Worm (Caenorhabditis elegans): ENCODE results near the gene sri-36.
"Not testable (repeated sequence)": the region's sequence is repeated elsewhere in the genome, so short reads cannot be mapped to it uniquely, and the experiment has no call there.

sri-36 gene

ce11 chrII:2619148-2619547, 33.8 kb upstream of the sri-36 start, which contains the start of gene msrp-6:
TSS of gene msrp-6 (plus strand) at chrII:2619448.
- TF ChIP-seq hmbx-1 (tag; optimal IDR thresholded peaks at IDR 0.05); ama-1 (optimal IDR thresholded peaks at IDR 0.05); F13C5.2 (tag; optimal IDR thresholded peaks at IDR 0.05): not testable (repeated sequence)

ce11 chrII:2616634-2617033, 31.2 kb upstream of the sri-36 start, which contains the start of gene msrp-5:
TSS of gene msrp-5 (plus strand) at chrII:2616934.
- not testable (repeated sequence) for TF ChIP-seq hmbx-1 (tag; optimal IDR thresholded peaks at IDR 0.05); ama-1 (optimal IDR thresholded peaks at IDR 0.05); F13C5.2 (tag; optimal IDR thresholded peaks at IDR 0.05)

ce11 chrII:2612278-2612677, 26.9 kb upstream of the sri-36 start, which contains the start of gene D2062.13:
TSS of gene D2062.13 (plus strand) at chrII:2612578.
- TF ChIP-seq F13C5.2 (tag; optimal IDR thresholded peaks at IDR 0.05); ceh-13 (GFP tag; optimal IDR thresholded peaks at IDR 0.05); B0310.2 (tag; optimal IDR thresholded peaks at IDR 0.05): not testable (repeated sequence)

ce11 chrII:2611009-2611408, 25.6 kb upstream of the sri-36 start:
- TF ChIP-seq tra-4 (tag; optimal IDR thresholded peaks at IDR 0.05) (no peak), ceh-36 (tag; optimal IDR thresholded peaks at IDR 0.05) (peak; percentile 52), flt-1 (GFP tag; IDR thresholded peaks at IDR 0.05) (no peak), hmg-4 (GFP tag; optimal IDR thresholded peaks at IDR 0.05) (no peak)

ce11 chrII:2610202-2610912, 25.0 kb upstream of the sri-36 start, which contains the start of gene sri-38:
TSS of gene sri-38 (plus strand) at chrII:2610862.
- TF ChIP-seq aly-1 (tag; optimal IDR thresholded peaks at IDR 0.05) = no peak
- TF ChIP-seq hnd-1 (tag; optimal IDR thresholded peaks at IDR 0.05) = no peak
- TF ChIP-seq tra-4 (tag; optimal IDR thresholded peaks at IDR 0.05) = no peak
- no peak for TF ChIP-seq B0310.2 (tag; optimal IDR thresholded peaks at IDR 0.05)
- no peak for TF ChIP-seq sea-1 (GFP tag; conservative IDR thresholded peaks at IDR 0.05)
- TF ChIP-seq hmg-4 (GFP tag; optimal IDR thresholded peaks at IDR 0.05) = no peak

ce11 chrII:2605319-2605718, 19.9 kb upstream of the sri-36 start, which contains the start of gene sri-77:
TSS of gene sri-77 (minus strand) at chrII:2605419.
- TF ChIP-seq ceh-36 (tag; optimal IDR thresholded peaks at IDR 0.05) (no peak), scrt-1 (GFP tag; IDR thresholded peaks at IDR 0.05) (no peak), hmbx-1 (tag; optimal IDR thresholded peaks at IDR 0.05) (no peak), ceh-13 (GFP tag; optimal IDR thresholded peaks at IDR 0.05) (no peak), ets-7 (tag; optimal IDR thresholded peaks at IDR 0.05) (no peak), hnd-1 (tag; optimal IDR thresholded peaks at IDR 0.05) (no peak), sea-1 (GFP tag; conservative IDR thresholded peaks at IDR 0.05) (no peak), tra-4 (tag; optimal IDR thresholded peaks at IDR 0.05) (no peak), tbx-37 (GFP tag; conservative IDR thresholded peaks at IDR 0.05) (no peak), aly-1 (tag; optimal IDR thresholded peaks at IDR 0.05) (no peak), tbx-11 (GFP tag; IDR thresholded peaks at IDR 0.05) (no peak), flt-1 (GFP tag; IDR thresholded peaks at IDR 0.05) (no peak), F13C5.2 (tag; optimal IDR thresholded peaks at IDR 0.05) (no peak), B0310.2 (tag; optimal IDR thresholded peaks at IDR 0.05) (no peak)

- TF ChIP-seq hmg-4 (GFP tag; optimal IDR thresholded peaks at IDR 0.05) = no peak
- TF ChIP-seq tra-4 (tag; optimal IDR thresholded peaks at IDR 0.05) = no peak
- TF ChIP-seq ceh-13 (GFP tag; optimal IDR thresholded peaks at IDR 0.05) = no peak
- TF ChIP-seq hnd-1 (tag; optimal IDR thresholded peaks at IDR 0.05) = no peak
- TF ChIP-seq ets-7 (tag; optimal IDR thresholded peaks at IDR 0.05) = no peak
- TF ChIP-seq tbx-37 (GFP tag; conservative IDR thresholded peaks at IDR 0.05) = no peak
- no peak for TF ChIP-seq F13C5.2 (tag; optimal IDR thresholded peaks at IDR 0.05)
- TF ChIP-seq hmbx-1 (tag; optimal IDR thresholded peaks at IDR 0.05) = no peak
- TF ChIP-seq aly-1 (tag; optimal IDR thresholded peaks at IDR 0.05) = no peak
- TF ChIP-seq ama-1 (optimal IDR thresholded peaks at IDR 0.05) = no peak
- no peak for TF ChIP-seq B0310.2 (tag; optimal IDR thresholded peaks at IDR 0.05)
- no peak for TF ChIP-seq ceh-36 (tag; optimal IDR thresholded peaks at IDR 0.05)
- TF ChIP-seq scrt-1 (GFP tag; IDR thresholded peaks at IDR 0.05) = no peak
- no peak for TF ChIP-seq tbx-11 (GFP tag; IDR thresholded peaks at IDR 0.05)
- TF ChIP-seq sea-1 (GFP tag; conservative IDR thresholded peaks at IDR 0.05) = no peak
- TF ChIP-seq flt-1 (GFP tag; IDR thresholded peaks at IDR 0.05) = no peak
- TF ChIP-seq pes-1 (GFP tag; IDR thresholded peaks at IDR 0.05) = no peak
Observed at ce11 chrII:2600931-2601330, 15.5 kb upstream of the sri-36 start.

- not testable (repeated sequence) for TF ChIP-seq ceh-36 (tag; optimal IDR thresholded peaks at IDR 0.05); hmbx-1 (tag; optimal IDR thresholded peaks at IDR 0.05); tbx-11 (GFP tag; IDR thresholded peaks at IDR 0.05)
Observed at ce11 chrII:2600176-2600575, 14.8 kb upstream of the sri-36 start, which contains the start of gene F33H12.1. TSS of gene F33H12.1 (plus strand) at chrII:2600476.

Data from whole organism, early embryonic.